Fruit fly (Drosophila melanogaster): ENCODE data around the gene msd5.

Gene msd5

dm6 chr3L:1376014-1376745 lies 43.2 kb upstream of the msd5 start (continued):
- TF ChIP-seq CG3838 (GFP tag; optimal IDR thresholded peaks at IDR 0.05) (no peak), zen (tag; optimal IDR thresholded peaks at IDR 0.05) (no peak), amos (GFP tag; IDR thresholded peaks at IDR 0.05; ENCODE audit: partially characterized antibody) (no peak), rib (GFP tag; IDR thresholded peaks at IDR 0.05) (no peak), CG12659 (GFP tag; optimal IDR thresholded peaks at IDR 0.05) (peak; percentile 31), pnt (GFP tag; optimal IDR thresholded peaks at IDR 0.05) (peak; percentile 35), CG10209 (GFP tag; optimal IDR thresholded peaks at IDR 0.05) (peak; percentile 47), CG32772 (GFP tag; IDR thresholded peaks at IDR 0.05) (peak; percentile 26; the same call in 1 of the 2 replicates), vfl (GFP tag; optimal IDR thresholded peaks at IDR 0.05) (no peak), cato (GFP tag; optimal IDR thresholded peaks at IDR 0.05; ENCODE audit: borderline replicate concordance) (no peak), CG34422 (GFP tag; IDR thresholded peaks at IDR 0.05) (no peak), CG7372 (GFP tag; IDR thresholded peaks at IDR 0.05) (0 out of 2 replicates have a peak, but pooled peaks have one; percentile 30), az2 (GFP tag; optimal IDR thresholded peaks at IDR 0.05) (peak; percentile 33), esg (GFP tag; conservative IDR thresholded peaks at IDR 0.05) (peak; percentile 54; the same call in 1 of the 2 replicates), CG9215 (GFP tag; IDR thresholded peaks at IDR 0.05) (no peak), shn (GFP tag; optimal IDR thresholded peaks at IDR 0.05) (no peak), CG14860 (GFP tag; IDR thresholded peaks at IDR 0.05; ENCODE audit: partially characterized antibody) (peak; percentile 59; the same call in 2 of the 3 replicates), CG3407 (GFP tag; optimal IDR thresholded peaks at IDR 0.05) (peak; percentile 46), CG3726 (GFP tag; IDR thresholded peaks at IDR 0.05) (0 out of 3 replicates have a peak, but pooled peaks have one; percentile 42), yki (optimal IDR thresholded peaks at IDR 0.05) (no peak), Drgx (GFP tag; IDR thresholded peaks at IDR 0.05) (peak; percentile 83), CG10147 (GFP tag; optimal IDR thresholded peaks at IDR 0.05) (no peak), scrt (GFP tag; optimal IDR thresholded peaks at IDR 0.05) (no peak), twi (tag; optimal IDR thresholded peaks at IDR 0.05) (no peak), Adf1 (GFP tag; IDR thresholded peaks at IDR 0.05) (no peak), slp2 (GFP tag; optimal IDR thresholded peaks at IDR 0.05) (peak; percentile 50), Fer3 (tag; optimal IDR thresholded peaks at IDR 0.05) (peak; percentile 1), CG30431 (GFP tag; optimal IDR thresholded peaks at IDR 0.05) (no peak), YL-1 (GFP tag; optimal IDR thresholded peaks at IDR 0.05) (no peak), mirr (GFP tag; optimal IDR thresholded peaks at IDR 0.05) (no peak), CG13123 (GFP tag; optimal IDR thresholded peaks at IDR 0.05) (no peak), dimm (GFP tag; IDR thresholded peaks at IDR 0.05) (no peak), Meics (GFP tag; optimal IDR thresholded peaks at IDR 0.05) (no peak), CG18619 (GFP tag; optimal IDR thresholded peaks at IDR 0.05) (peak; percentile 10), disco-r (GFP tag; optimal IDR thresholded peaks at IDR 0.05) (peak; percentile 2), Dref (GFP tag; IDR thresholded peaks at IDR 0.05) (no peak), peb (GFP tag; IDR thresholded peaks at IDR 0.05) (no peak), Max (GFP tag; optimal IDR thresholded peaks at IDR 0.05) (no peak), CG1832 (GFP tag; optimal IDR thresholded peaks at IDR 0.05) (no peak), CG17912 (GFP tag; optimal IDR thresholded peaks at IDR 0.05) (no peak), pum (GFP tag; optimal IDR thresholded peaks at IDR 0.05) (peak; percentile 17), CrebB (tag; optimal IDR thresholded peaks at IDR 0.05) (no peak), otp (GFP tag; IDR thresholded peaks at IDR 0.05) (no peak; the same call in 2 of the 3 replicates), CG17612 (GFP tag; IDR thresholded peaks at IDR 0.05) (no peak), CG7786 (GFP tag; optimal IDR thresholded peaks at IDR 0.05) (no peak), gt (GFP tag; IDR thresholded peaks at IDR 0.05) (no peak), gcm (GFP tag; optimal IDR thresholded peaks at IDR 0.05) (peak; percentile 33), CG2199 (GFP tag; IDR thresholded peaks at IDR 0.05) (no peak), CG2129 (GFP tag; IDR thresholded peaks at IDR 0.05; ENCODE audit: partially characterized antibody) (no peak), NfI (GFP tag; optimal IDR thresholded peaks at IDR 0.05) (no peak)

All from whole organism, embryonic.